Worm (Caenorhabditis elegans): ENCODE results near the gene gid-8.

ce11 chrV:1505995-1506394 is 38.5 kb downstream of the gid-8 start, which contains the start of gene sru-28:
- TF ChIP-seq sox-4 (tag; optimal IDR thresholded peaks at IDR 0.05) (no peak), pag-3 (tag; optimal IDR thresholded peaks at IDR 0.05; ENCODE audit: borderline replicate concordance) (no peak), nhr-11 (tag; optimal IDR thresholded peaks at IDR 0.05) (no peak), hlh-6 (tag; optimal IDR thresholded peaks at IDR 0.05) (no peak), elt-4 (tag; optimal IDR thresholded peaks at IDR 0.05) (no peak), unc-55 (GFP tag; optimal IDR thresholded peaks at IDR 0.05) (no peak), ceh-45 (GFP tag; IDR thresholded peaks at IDR 0.05) (no peak), lim-6 (tag; optimal IDR thresholded peaks at IDR 0.05) (no peak), ama-1 (optimal IDR thresholded peaks at IDR 0.05) (no peak), pqm-1 (tag; optimal IDR thresholded peaks at IDR 0.05) (no peak), ceh-22 (tag; optimal IDR thresholded peaks at IDR 0.05) (no peak), sox-2 (GFP tag; IDR thresholded peaks at IDR 0.05) (no peak), pros-1 (tag; optimal IDR thresholded peaks at IDR 0.05) (no peak), eyg-1 (tag; optimal IDR thresholded peaks at IDR 0.05) (no peak)
